Worm (Caenorhabditis elegans) whole organism, L3 larva: ENCODE data around the gene lron-15.

Experiments
- ZK546.5 ChIP-seq: sonication (generic microtip); optimal IDR thresholded peaks from 2 replicates; lab custom pipeline; 2017; ENCODE audit warnings: missing biosample characterization, missing genetic modification characterization
- aly-2 ChIP-seq: fragments of 150-350 bp; optimal IDR thresholded peaks from 2 replicates; lab custom pipeline; 2014; ENCODE audit warnings: missing biosample characterization, missing genetic modification characterization
- ama-1 ChIP-seq: fragments of 150-350 bp; optimal IDR thresholded peaks from 2 replicates; lab custom pipeline; 2018
- ceh-28 ChIP-seq: fragments of 150-350 bp; optimal IDR thresholded peaks from 2 replicates; lab custom pipeline; 2014; ENCODE audit warnings: missing biosample characterization, missing genetic modification reagents, missing genetic modification characterization
- ceh-82 ChIP-seq: fragments of 150-350 bp; optimal IDR thresholded peaks from 2 replicates; lab custom pipeline; 2014; ENCODE audit warnings: missing biosample characterization, missing genetic modification characterization
- ceh-9 ChIP-seq: sonication (generic microtip); optimal IDR thresholded peaks from 2 replicates; lab custom pipeline; 2018; ENCODE audit warnings: missing biosample characterization, missing genetic modification characterization
- daf-12 ChIP-seq: fragments of 150-350 bp; optimal IDR thresholded peaks from 2 replicates; lab custom pipeline; 2014; ENCODE audit warnings: missing biosample characterization, missing genetic modification reagents, missing genetic modification characterization
- egl-27 ChIP-seq: sonication (generic microtip); optimal IDR thresholded peaks from 4 replicates; lab custom pipeline; 2017; ENCODE audit warnings: missing biosample characterization, missing genetic modification reagents, missing genetic modification characterization
- egl-5 ChIP-seq: fragments of 150-350 bp; optimal IDR thresholded peaks from 2 replicates; lab custom pipeline; 2017; ENCODE audit warnings: missing biosample characterization, missing genetic modification reagents, missing genetic modification characterization, inconsistent platforms
- elt-2 ChIP-seq: sonication (generic microtip); optimal IDR thresholded peaks from 2 replicates; lab custom pipeline; 2016; ENCODE audit warnings: missing genetic modification reagents, mild to moderate bottlenecking, missing genetic modification characterization, missing compliant biosample characterization
- elt-3 ChIP-seq, 3 experiments: fragments of 150-350 bp in 1 of 3; sonication (generic microtip) in 2 of 3; optimal IDR thresholded peaks; 2 replicates in 2 of 3; 4 replicates in 1 of 3; lab custom pipeline; 2014 to 2017; ENCODE audit warnings: missing biosample characterization in 3 of 3, missing genetic modification characterization in 3 of 3
- fkh-10 ChIP-seq: sonication (generic microtip); optimal IDR thresholded peaks from 2 replicates; lab custom pipeline; 2017; ENCODE audit warnings: missing biosample characterization, missing genetic modification reagents, missing genetic modification characterization
- fkh-2 ChIP-seq: fragments of 150-350 bp; optimal IDR thresholded peaks from 2 replicates; lab custom pipeline; 2014; ENCODE audit warnings: missing biosample characterization, missing genetic modification reagents, missing genetic modification characterization
- fos-1 ChIP-seq: fragments of 150-350 bp; optimal IDR thresholded peaks from 2 replicates; lab custom pipeline; 2014; ENCODE audit warnings: missing biosample characterization, missing genetic modification characterization
- hmg-11 ChIP-seq: sonication (generic microtip); optimal IDR thresholded peaks from 2 replicates; lab custom pipeline; 2016; ENCODE audit warnings: missing genetic modification characterization, missing compliant biosample characterization
- jun-1 ChIP-seq: fragments of 150-350 bp; optimal IDR thresholded peaks from 2 replicates; lab custom pipeline; 2014; ENCODE audit warnings: missing biosample characterization, missing genetic modification reagents, missing genetic modification characterization
- lin-15B ChIP-seq: fragments of 150-350 bp; optimal IDR thresholded peaks from 2 replicates; lab custom pipeline; 2014; ENCODE audit warnings: missing biosample characterization, missing genetic modification characterization
- lin-39 ChIP-seq: fragments of 150-350 bp; optimal IDR thresholded peaks from 2 replicates; lab custom pipeline; 2018; ENCODE audit warnings: missing biosample characterization, missing genetic modification reagents, missing genetic modification characterization
- mml-1 ChIP-seq: fragments of 150-350 bp; sonication (generic microtip); optimal IDR thresholded peaks from 3 replicates; lab custom pipeline; 2014; ENCODE audit warnings: missing biosample characterization, missing genetic modification characterization
- nfya-1 ChIP-seq: sonication (generic microtip); optimal IDR thresholded peaks from 2 replicates; lab custom pipeline; 2017; ENCODE audit warnings: missing genetic modification characterization, mild to moderate bottlenecking, missing compliant biosample characterization, antibody characterized with exemption, moderate library complexity; ENCODE audit not compliant: insufficient read depth
- nhr-11 ChIP-seq: fragments of 150-350 bp; optimal IDR thresholded peaks from 2 replicates; lab custom pipeline; 2014; ENCODE audit warnings: missing biosample characterization, missing genetic modification characterization
- nhr-12 ChIP-seq: fragments of 150-350 bp; optimal IDR thresholded peaks from 2 replicates; lab custom pipeline; 2014; ENCODE audit warnings: missing biosample characterization, missing genetic modification characterization
- nhr-23 ChIP-seq: fragments of 150-350 bp; optimal IDR thresholded peaks from 2 replicates; lab custom pipeline; 2014; ENCODE audit warnings: missing biosample characterization, missing genetic modification reagents, missing genetic modification characterization
- nhr-28 ChIP-seq: fragments of 150-350 bp; optimal IDR thresholded peaks from 2 replicates; lab custom pipeline; 2014; ENCODE audit warnings: missing biosample characterization, missing genetic modification characterization
- nhr-76 ChIP-seq: fragments of 150-350 bp; sonication (generic microtip); optimal IDR thresholded peaks from 5 replicates; lab custom pipeline; 2014; ENCODE audit warnings: missing biosample characterization, missing genetic modification characterization
- pha-4 ChIP-seq: fragments of 150-350 bp; optimal IDR thresholded peaks from 2 replicates; lab custom pipeline; 2014; ENCODE audit warnings: missing biosample characterization, missing genetic modification reagents, missing genetic modification characterization
- pqm-1 ChIP-seq: fragments of 150-350 bp; optimal IDR thresholded peaks from 2 replicates; lab custom pipeline; 2017; ENCODE audit warnings: missing biosample characterization, missing genetic modification characterization, inconsistent platforms
- sea-2 ChIP-seq: fragments of 150-350 bp; sonication (generic microtip); optimal IDR thresholded peaks from 4 replicates; lab custom pipeline; 2014; ENCODE audit warnings: missing biosample characterization, missing genetic modification reagents, missing genetic modification characterization
- skn-1 ChIP-seq: fragments of 150-350 bp; optimal IDR thresholded peaks from 2 replicates; lab custom pipeline; 2014; ENCODE audit warnings: missing biosample characterization, missing genetic modification characterization
- snpc-4 ChIP-seq: fragments of 150-350 bp; optimal IDR thresholded peaks from 2 replicates; lab custom pipeline; 2014; ENCODE audit warnings: missing biosample characterization, missing genetic modification characterization
- tbx-2 ChIP-seq: sonication (generic microtip); optimal IDR thresholded peaks from 2 replicates; lab custom pipeline; 2016; ENCODE audit warnings: mild to moderate bottlenecking, missing genetic modification characterization, missing compliant biosample characterization
- unc-39 ChIP-seq: sonication (generic microtip); optimal IDR thresholded peaks from 4 replicates; lab custom pipeline; 2017; ENCODE audit warnings: missing biosample characterization, missing genetic modification characterization
- unc-62 ChIP-seq: fragments of 150-350 bp; sonication (generic microtip); optimal IDR thresholded peaks from 4 replicates; lab custom pipeline; 2014; ENCODE audit warnings: missing biosample characterization, missing genetic modification reagents, missing genetic modification characterization
- zag-1 ChIP-seq: fragments of 150-350 bp; optimal IDR thresholded peaks from 2 replicates; lab custom pipeline; 2014; ENCODE audit warnings: missing biosample characterization, missing genetic modification characterization
- ztf-4 ChIP-seq: fragments of 150-350 bp; optimal IDR thresholded peaks from 2 replicates; lab custom pipeline; 2014; ENCODE audit warnings: missing biosample characterization, missing genetic modification characterization

lron-15 gene

DNA sequence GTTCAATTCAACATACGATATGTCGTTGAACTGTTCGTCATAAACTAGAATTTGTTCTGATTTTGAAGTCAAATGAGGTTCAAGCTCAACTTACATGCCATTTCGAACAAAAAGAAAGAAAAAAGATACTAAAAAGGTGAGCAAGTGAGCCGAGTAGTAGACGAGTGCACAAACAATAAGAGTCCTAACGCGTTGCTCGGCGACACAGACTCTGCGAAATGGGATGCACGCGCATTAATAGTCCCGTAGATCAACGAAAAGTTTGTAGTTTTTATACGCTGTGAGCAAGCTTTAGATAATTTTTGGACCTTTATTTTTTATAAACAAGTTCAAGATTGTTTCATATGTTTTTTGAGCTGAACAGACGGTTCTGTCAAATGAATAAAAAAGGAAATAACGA, 16.1 kb downstream of the lron-15 start, which contains the start of gene C56E6.4:
TSS of gene C56E6.4 (minus strand) at position 101 of the 400 bp plus-strand sequence.
- TF ChIP-seq pqm-1: no peak

DNA sequence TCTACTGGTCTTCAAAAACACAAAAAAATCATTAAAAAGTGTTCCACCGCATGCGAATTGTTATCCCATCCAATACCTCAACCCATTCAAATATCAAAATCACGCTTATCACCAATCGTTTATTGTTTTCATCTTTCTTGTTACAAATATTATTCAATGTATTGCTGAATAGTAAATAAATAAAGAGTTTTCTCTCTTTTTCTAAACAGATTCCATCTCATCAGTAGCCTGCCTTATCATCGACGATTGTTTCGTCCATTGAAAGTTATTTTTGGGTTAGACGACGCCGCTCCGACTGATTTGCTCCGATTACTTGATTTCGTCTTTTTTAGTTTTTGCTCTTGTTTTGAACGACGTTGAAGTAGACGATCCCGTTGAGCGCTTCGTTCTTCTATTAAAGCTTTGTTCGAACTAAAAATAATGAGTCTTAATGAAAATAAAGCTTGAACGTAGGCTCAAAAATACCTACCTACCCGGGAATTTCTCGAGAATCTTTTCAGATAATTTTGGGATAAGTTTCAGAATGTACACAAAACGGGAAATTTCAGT, 18.5 kb downstream of the lron-15 start:
- no peak for TF ChIP-seq fos-1 (tag; lab: Kevin White, UChicago)
- no peak for TF ChIP-seq nhr-11
- no peak for TF ChIP-seq nhr-76 (tag; lab: Kevin White, UChicago)
- no peak for TF ChIP-seq zag-1
- peak; percentile 30 for TF ChIP-seq ceh-28 (tag; lab: Kevin White, UChicago)
- TF ChIP-seq elt-2 (tag; lab: Kevin White, UChicago): peak; percentile 1
- no peak for TF ChIP-seq snpc-4 (tag; lab: Kevin White, UChicago)
- no peak for TF ChIP-seq jun-1 (tag; lab: Kevin White, UChicago)
- no peak for TF ChIP-seq sea-2 (GFP tag; lab: Kevin White, UChicago)
- no peak for TF ChIP-seq fkh-10 (GFP tag; lab: Kevin White, UChicago)
- TF ChIP-seq nhr-28: no peak
- no peak for TF ChIP-seq unc-39 (tag; lab: Kevin White, UChicago)
- TF ChIP-seq skn-1 (tag; lab: Kevin White, UChicago): no peak
- TF ChIP-seq daf-12 (tag; lab: Kevin White, UChicago): no peak
- no peak for TF ChIP-seq fkh-2 (tag; lab: Kevin White, UChicago)
- no peak for TF ChIP-seq nhr-12 (tag; lab: Kevin White, UChicago)
- peak; percentile 1 for TF ChIP-seq pha-4 (tag; lab: Kevin White, UChicago)
- TF ChIP-seq ztf-4 (tag; lab: Kevin White, UChicago): no peak
- TF ChIP-seq pqm-1: no peak
- TF ChIP-seq ama-1 (lab: Kevin White, UChicago): peak; percentile 67
- no peak for TF ChIP-seq nhr-23 (tag; lab: Kevin White, UChicago)
- TF ChIP-seq egl-5 (tag; lab: Kevin White, UChicago): no peak
- TF ChIP-seq egl-27 (tag; lab: Kevin White, UChicago): no peak
- no peak for TF ChIP-seq lin-39 (tag; lab: Kevin White, UChicago)
- TF ChIP-seq aly-2 (tag; lab: Kevin White, UChicago): no peak
- no peak for TF ChIP-seq hmg-11
- no peak for TF ChIP-seq mml-1
- no peak for TF ChIP-seq unc-62 (GFP tag; lab: Kevin White, UChicago)
- no peak for TF ChIP-seq nfya-1

DNA sequence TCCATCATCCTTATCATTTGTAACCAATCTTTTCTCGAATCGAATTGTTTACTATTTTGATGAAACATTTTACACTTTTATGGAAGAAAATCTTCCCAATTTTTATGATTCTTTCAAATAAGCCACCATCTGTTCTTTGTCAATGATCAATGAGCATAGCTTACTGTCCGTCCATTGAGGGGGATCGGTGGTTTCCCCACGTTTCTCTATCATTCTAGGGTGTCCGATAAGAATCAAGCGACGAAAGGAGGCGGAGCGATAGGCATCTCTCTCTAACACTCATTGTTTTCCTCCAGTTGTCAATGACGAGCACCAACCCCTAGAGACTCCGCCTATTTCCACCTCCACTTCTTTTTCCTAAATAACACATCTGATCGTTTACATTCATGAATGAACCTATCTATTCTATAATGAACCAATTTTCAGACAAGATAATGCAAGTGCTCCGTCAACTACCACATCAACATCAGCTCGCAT, 20.2 kb downstream of the lron-15 start, which contains the start of gene C56E6.2:
TSS of gene C56E6.2 (plus strand) at position 427 of the 477 bp plus-strand sequence.
- peak; percentile 57 for TF ChIP-seq elt-2 (tag; lab: Kevin White, UChicago)
- no peak for TF ChIP-seq ceh-9 (tag; lab: Kevin White, UChicago)
- peak; percentile 28 for TF ChIP-seq pqm-1
- TF ChIP-seq, all 47 proteins: peak for 2

DNA sequence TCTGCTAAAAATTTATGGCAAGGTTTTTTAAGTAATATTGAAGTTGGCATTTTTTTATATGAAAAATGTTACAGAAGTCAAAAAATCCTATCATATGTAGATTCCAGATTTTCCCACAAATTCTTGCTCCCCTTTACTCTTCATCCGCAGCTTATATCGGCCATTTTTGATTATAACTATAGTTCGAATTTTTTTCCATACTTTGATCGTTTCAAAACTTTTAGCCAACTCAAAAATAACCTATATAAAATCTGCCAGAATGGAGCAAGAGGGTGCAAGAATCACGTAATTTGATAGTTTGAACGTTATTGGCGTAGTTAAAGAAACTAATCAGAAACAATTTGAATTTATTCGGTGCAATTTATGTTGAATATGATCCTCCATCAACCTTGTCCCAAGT, 20.8 kb downstream of the lron-15 start:
- TF ChIP-seq tbx-2 (tag; lab: Kevin White, UChicago) (no peak), elt-3 (tag; optimal IDR thresholded peaks at IDR 0.05; lab: Kevin White, UChicago) (no peak), fkh-10 (GFP tag; lab: Kevin White, UChicago) (no peak), ceh-82 (tag; lab: Kevin White, UChicago) (no peak), unc-39 (tag; lab: Kevin White, UChicago) (no peak), nhr-12 (tag; lab: Kevin White, UChicago) (no peak), lin-15B (tag; lab: Kevin White, UChicago) (no peak), zag-1 (no peak), nhr-11 (no peak), ZK546.5 (tag; lab: Kevin White, UChicago) (no peak)
